Worm (Caenorhabditis elegans) whole organism, mixed stage, embryonic: ENCODE data around the gene rab-14.

Experiments
- ham-2 ChIP-seq: fragments of 200-800 bp; sonication (Bioruptor generic); optimal IDR thresholded peaks from 2 replicates; lab custom pipeline; 2018; ENCODE audit warnings: mild to moderate bottlenecking, missing genetic modification characterization, missing compliant biosample characterization
- unc-62 ChIP-seq: fragments of 150-350 bp; optimal IDR thresholded peaks from 2 replicates; lab custom pipeline; 2014; ENCODE audit warnings: missing biosample characterization, missing genetic modification reagents, missing genetic modification characterization

DNA sequence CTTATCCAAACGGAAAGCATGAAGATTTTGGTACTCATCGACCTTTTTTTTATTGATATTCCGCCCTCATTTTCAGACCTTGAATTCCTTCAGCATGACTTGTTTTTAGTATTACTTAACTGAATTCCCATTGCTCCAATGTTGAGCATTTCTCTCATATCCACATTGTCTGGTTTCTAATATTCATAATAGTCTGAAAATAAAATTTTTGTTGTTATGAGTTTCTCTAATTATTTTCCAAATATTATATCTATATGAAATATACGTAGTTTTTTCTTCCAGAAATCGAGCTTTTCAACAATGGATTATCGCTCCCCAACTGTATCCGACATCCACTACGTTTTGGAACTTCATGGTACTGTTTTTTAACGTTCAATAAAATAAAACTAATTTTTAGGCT is 36.2 kb upstream of the rab-14 start, which contains the start of gene H08J19.1:
- no peak for TF ChIP-seq ham-2 (GFP tag; lab: Kevin White, UChicago)
- no peak for TF ChIP-seq unc-62 (GFP tag; lab: Kevin White, UChicago)
